Fruit fly (Drosophila melanogaster): ENCODE measurements around the gene CG4768.

The CG4768 gene

DNA sequence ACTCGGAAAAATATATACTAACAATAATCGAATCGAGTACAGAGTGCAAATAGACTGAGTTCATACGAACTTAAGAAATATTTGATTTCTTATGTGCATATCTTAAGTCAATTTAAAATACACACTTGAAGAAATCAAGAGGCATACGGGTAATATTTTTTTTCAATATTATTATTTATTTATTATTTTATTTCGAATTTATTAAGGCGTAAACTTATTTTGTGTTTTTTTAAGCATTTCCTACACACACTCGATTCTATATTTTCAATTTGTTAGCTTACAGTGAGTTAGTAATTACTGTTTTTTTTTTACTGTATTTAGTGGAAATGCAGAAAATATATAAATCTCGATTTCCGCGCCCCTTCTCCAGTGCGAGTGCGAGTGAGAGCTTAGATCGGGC lies 21.3 kb downstream of the CG4768 start:
- TF ChIP-seq CG32264 (GFP tag; optimal IDR thresholded peaks at IDR 0.05), result no peak
- TF ChIP-seq Hr78 (GFP tag; optimal IDR thresholded peaks at IDR 0.05), result no peak
- no peak for TF ChIP-seq sv (GFP tag; optimal IDR thresholded peaks at IDR 0.05)
- TF ChIP-seq jim (GFP tag; optimal IDR thresholded peaks at IDR 0.05), result no peak

DNA sequence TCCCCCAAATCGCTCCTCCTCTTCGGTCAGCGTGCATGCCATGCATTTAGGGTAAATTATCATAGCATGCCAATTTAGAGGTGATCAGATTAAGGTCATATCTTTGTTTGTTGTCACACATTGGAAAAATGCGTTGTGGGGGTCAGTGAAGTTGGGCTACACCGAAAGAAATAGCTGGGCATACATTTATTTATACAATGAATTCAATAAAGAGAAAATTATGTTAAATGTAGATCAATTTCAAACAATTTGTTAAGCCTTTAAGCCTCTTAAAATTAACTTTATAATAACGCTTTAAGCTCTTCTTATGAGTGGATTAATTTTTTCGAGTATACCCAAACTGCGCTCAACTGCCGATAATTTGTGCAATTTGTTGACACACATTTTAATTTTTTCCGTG lies 22.4 kb downstream of the CG4768 start:
- TF ChIP-seq foxo (GFP tag; optimal IDR thresholded peaks at IDR 0.05) (peak in 1 of 2 experiments; percentile 4), Hr83 (GFP tag; optimal IDR thresholded peaks at IDR 0.05; ENCODE audit: poor library complexity, severe bottlenecking) (no peak), Mio (GFP tag; optimal IDR thresholded peaks at IDR 0.05) (no peak), dmrt93B (GFP tag; optimal IDR thresholded peaks at IDR 0.05) (no peak)

DNA sequence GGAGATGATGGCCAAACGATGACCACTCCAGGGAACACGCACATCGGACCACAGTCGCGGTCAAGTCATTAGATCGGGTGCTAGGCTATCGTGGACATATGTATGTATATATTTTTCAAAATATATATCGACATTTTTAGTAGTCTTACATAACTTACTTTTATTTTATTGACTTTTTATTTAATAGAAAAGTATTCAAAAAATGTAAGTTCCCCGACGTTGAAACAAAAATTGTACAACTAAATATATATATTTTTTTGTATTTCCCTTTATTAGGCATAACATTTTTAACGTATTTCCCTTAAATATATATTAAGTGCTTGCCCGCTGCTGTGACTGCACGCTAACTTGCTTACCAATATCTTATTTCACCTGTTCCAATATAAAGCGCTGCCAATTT lies 23.2 kb downstream of the CG4768 start:
- TF ChIP-seq foxo (GFP tag; optimal IDR thresholded peaks at IDR 0.05) (peak in 1 of 2 experiments; percentile 3), Hnf4 (GFP tag; optimal IDR thresholded peaks at IDR 0.05) (no peak)

DNA sequence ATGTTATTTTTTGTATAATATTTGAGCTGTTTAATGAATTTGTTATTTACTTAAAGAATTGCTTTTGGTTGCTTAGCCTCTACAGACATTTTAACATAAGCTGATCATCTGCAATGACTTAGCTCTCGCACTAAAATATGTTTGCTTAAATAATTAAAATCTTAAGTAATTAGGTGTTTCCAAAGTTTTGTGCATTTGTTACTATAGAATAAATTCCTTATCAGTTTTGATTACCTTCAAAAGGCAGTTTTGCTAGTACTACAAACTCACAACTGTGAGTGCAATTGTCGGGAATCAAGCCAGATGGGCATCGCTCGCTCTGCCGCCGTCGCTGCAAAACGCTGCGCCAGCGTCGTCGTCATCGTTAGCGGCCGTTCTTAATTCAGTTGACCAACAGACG lies 24.6 kb downstream of the CG4768 start:
- TF ChIP-seq Myc (optimal IDR thresholded peaks at IDR 0.05) (peak; percentile 70), h (GFP tag; optimal IDR thresholded peaks at IDR 0.05) (no peak)

dm6 chrX:16818186-16818585 lies 26.3 kb downstream of the CG4768 start:
- TF ChIP-seq pan (optimal IDR thresholded peaks at IDR 0.05), result no peak
- no peak for TF ChIP-seq Rel (GFP tag; optimal IDR thresholded peaks at IDR 0.05)
- peak; percentile 31 for TF ChIP-seq Rel (tag; optimal IDR thresholded peaks at IDR 0.05)
- TF ChIP-seq dl (GFP tag; optimal IDR thresholded peaks at IDR 0.05; ENCODE audit: insufficient read depth in 1 of 2, partially characterized antibody in 2 of 2), result no peak

- no peak for TF ChIP-seq dmrt93B (GFP tag; optimal IDR thresholded peaks at IDR 0.05)
These were observed 28.7 kb downstream of the CG4768 start for dm6 chrX:16820665-16821064.

DNA sequence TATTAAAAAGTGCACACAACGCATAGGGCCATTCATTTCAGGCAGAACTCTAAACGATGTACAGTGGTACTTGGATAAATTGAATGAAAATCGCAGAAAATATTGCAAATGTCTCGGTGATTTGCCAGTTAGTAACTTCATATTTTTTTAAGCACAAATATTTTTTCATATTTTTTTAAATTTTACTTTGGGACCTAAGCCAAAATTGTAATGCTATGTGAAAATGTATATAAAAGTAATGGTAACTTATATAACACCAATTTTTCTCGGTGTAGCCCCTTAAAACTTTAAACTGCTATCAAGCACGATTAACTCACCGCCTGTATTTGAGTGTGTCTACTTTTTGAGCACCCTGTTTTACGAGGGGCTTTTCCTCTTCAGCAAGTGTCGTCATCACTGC lies 29.3 kb downstream of the CG4768 start:
- no peak for TF ChIP-seq CrebA (GFP tag; optimal IDR thresholded peaks at IDR 0.05; ENCODE audit: borderline replicate concordance)

DNA sequence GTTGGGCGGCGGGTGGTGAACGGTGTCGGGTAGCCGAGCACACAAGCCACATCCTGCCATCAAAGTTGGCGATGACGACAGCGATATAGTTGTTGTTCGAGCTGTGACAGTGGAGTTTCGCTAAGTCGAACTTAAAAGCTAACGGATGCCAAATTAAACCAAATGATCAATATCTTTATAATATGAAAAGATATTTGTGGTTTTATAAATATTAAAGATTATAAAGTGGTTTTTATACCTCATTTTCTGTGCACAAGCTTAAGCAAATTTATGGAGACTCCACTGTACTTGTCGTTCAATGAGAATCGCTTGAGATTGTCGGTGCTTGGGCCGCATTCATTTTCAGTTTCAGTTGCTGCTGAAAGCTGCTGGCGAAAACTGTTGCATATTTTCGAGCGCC lies 30.2 kb downstream of the CG4768 start:
- peak; percentile 47 for TF ChIP-seq HLH106 (tag; optimal IDR thresholded peaks at IDR 0.05)
- TF ChIP-seq sage (GFP tag; optimal IDR thresholded peaks at IDR 0.05), result no peak
- peak; percentile 25 for TF ChIP-seq psq (GFP tag; optimal IDR thresholded peaks at IDR 0.05)
- TF ChIP-seq dl (GFP tag; optimal IDR thresholded peaks at IDR 0.05; ENCODE audit: insufficient read depth in 1 of 2, partially characterized antibody in 2 of 2), result no peak
- TF ChIP-seq OdsH (GFP tag; optimal IDR thresholded peaks at IDR 0.05), result peak; percentile 21
- no peak for TF ChIP-seq CG9705 (GFP tag; optimal IDR thresholded peaks at IDR 0.05)
- peak; percentile 26 for TF ChIP-seq Sp1 (GFP tag; optimal IDR thresholded peaks at IDR 0.05)
- TF ChIP-seq jim (GFP tag; optimal IDR thresholded peaks at IDR 0.05), result no peak
- TF ChIP-seq br (GFP tag; optimal IDR thresholded peaks at IDR 0.05), result peak; percentile 36
- peak; percentile 37 for TF ChIP-seq h (GFP tag; optimal IDR thresholded peaks at IDR 0.05)
- TF ChIP-seq Hnf4 (GFP tag; optimal IDR thresholded peaks at IDR 0.05), result peak; percentile 2
- no peak for TF ChIP-seq pan (optimal IDR thresholded peaks at IDR 0.05)
- peak; percentile 22 for TF ChIP-seq fru (GFP tag; optimal IDR thresholded peaks at IDR 0.05)
- TF ChIP-seq rgr (GFP tag; optimal IDR thresholded peaks at IDR 0.05), result peak; percentile 43
- TF ChIP-seq foxo (GFP tag; optimal IDR thresholded peaks at IDR 0.05), result peak in 1 of 2 experiments; percentile 34
- peak; percentile 24 for TF ChIP-seq ey (GFP tag; optimal IDR thresholded peaks at IDR 0.05)

Measured in whole organism, wandering third instar larva.